Worm (Caenorhabditis elegans): ENCODE results near the gene zip-8.

zip-8 gene

ce11 chrIII:6452683-6453082 lies 26.1 kb upstream of the zip-8 start:
- TF ChIP-seq fkh-10 (GFP tag; optimal IDR thresholded peaks at IDR 0.05) (no peak), T23F11.4 (GFP tag; optimal IDR thresholded peaks at IDR 0.05) (no peak), hlh-8 (tag; optimal IDR thresholded peaks at IDR 0.05) (no peak), hlh-30 (tag; optimal IDR thresholded peaks at IDR 0.05; ENCODE audit: insufficient read depth) (peak; percentile 81), ceh-31 (tag; optimal IDR thresholded peaks at IDR 0.05) (no peak), pax-1 (tag; optimal IDR thresholded peaks at IDR 0.05) (no peak), nhr-232 (tag; optimal IDR thresholded peaks at IDR 0.05) (no peak)

- TF ChIP-seq F13H6.1 (tag; optimal IDR thresholded peaks at IDR 0.05) = peak; percentile 54
- peak; percentile 41 for TF ChIP-seq madf-2 (tag; optimal IDR thresholded peaks at IDR 0.05)
- TF ChIP-seq ceh-9 (tag; optimal IDR thresholded peaks at IDR 0.05) = no peak
- peak; percentile 75 for TF ChIP-seq ceh-31 (tag; optimal IDR thresholded peaks at IDR 0.05)
- TF ChIP-seq zip-5 (tag; optimal IDR thresholded peaks at IDR 0.05) = no peak
- TF ChIP-seq nhr-232 (tag; optimal IDR thresholded peaks at IDR 0.05) = peak; percentile 28
- no peak for TF ChIP-seq C08G9.2 (tag; optimal IDR thresholded peaks at IDR 0.05)
- peak; percentile 87 for TF ChIP-seq ceh-34 (tag; optimal IDR thresholded peaks at IDR 0.05)
- TF ChIP-seq pat-9 (tag; optimal IDR thresholded peaks at IDR 0.05) = peak; percentile 62
- TF ChIP-seq elt-2 (tag; optimal IDR thresholded peaks at IDR 0.05) = peak; percentile 80
- no peak for TF ChIP-seq mec-3 (tag; optimal IDR thresholded peaks at IDR 0.05; ENCODE audit: borderline replicate concordance)
- peak; percentile 32 for TF ChIP-seq C38D4.7 (GFP tag; optimal IDR thresholded peaks at IDR 0.05)
- TF ChIP-seq hlh-8 (tag; optimal IDR thresholded peaks at IDR 0.05) = peak; percentile 11
- TF ChIP-seq pqm-1 (tag; optimal IDR thresholded peaks at IDR 0.05) = peak; percentile 32
- TF ChIP-seq ceh-18 (tag; optimal IDR thresholded peaks at IDR 0.05) = peak; percentile 64
- peak; percentile 33 for TF ChIP-seq syd-9 (tag; optimal IDR thresholded peaks at IDR 0.05)
- no peak for TF ChIP-seq npax-4 (tag; optimal IDR thresholded peaks at IDR 0.05)
- peak; percentile 37 for TF ChIP-seq ceh-30 (tag; optimal IDR thresholded peaks at IDR 0.05)
- TF ChIP-seq ceh-48 (tag; optimal IDR thresholded peaks at IDR 0.05) = peak; percentile 8
- TF ChIP-seq sdc-2 (tag; optimal IDR thresholded peaks at IDR 0.05) = peak; percentile 55
- no peak for TF ChIP-seq ceh-6 (GFP tag; optimal IDR thresholded peaks at IDR 0.05)
- no peak for TF ChIP-seq pag-3 (tag; optimal IDR thresholded peaks at IDR 0.05; ENCODE audit: borderline replicate concordance)
- peak; percentile 31 for TF ChIP-seq unc-86 (tag; optimal IDR thresholded peaks at IDR 0.05)
- no peak for TF ChIP-seq hlh-6 (tag; optimal IDR thresholded peaks at IDR 0.05)
- peak; percentile 5 for TF ChIP-seq lin-11 (tag; optimal IDR thresholded peaks at IDR 0.05)
- no peak for TF ChIP-seq ceh-24 (tag; optimal IDR thresholded peaks at IDR 0.05)
- no peak for TF ChIP-seq fkh-10 (GFP tag; optimal IDR thresholded peaks at IDR 0.05)
- no peak for TF ChIP-seq nhr-11 (tag; optimal IDR thresholded peaks at IDR 0.05)
- TF ChIP-seq ets-4 (tag; optimal IDR thresholded peaks at IDR 0.05) = peak; percentile 31
- TF ChIP-seq ztf-16 (tag; optimal IDR thresholded peaks at IDR 0.05) = peak; percentile 74
- TF ChIP-seq ahr-1 (tag; optimal IDR thresholded peaks at IDR 0.05) = no peak
- peak; percentile 19 for TF ChIP-seq K09A11.1 (tag; optimal IDR thresholded peaks at IDR 0.05; ENCODE audit: insufficient read depth)
- peak; percentile 26 for TF ChIP-seq lim-6 (tag; optimal IDR thresholded peaks at IDR 0.05)
- no peak for TF ChIP-seq elt-4 (tag; optimal IDR thresholded peaks at IDR 0.05)
- peak; percentile 77 for TF ChIP-seq ceh-19 (GFP tag; optimal IDR thresholded peaks at IDR 0.05)
- TF ChIP-seq fkh-6 (tag; optimal IDR thresholded peaks at IDR 0.05) = peak; percentile 56
- TF ChIP-seq K02D7.2 (tag; optimal IDR thresholded peaks at IDR 0.05) = no peak
- peak; percentile 51 for TF ChIP-seq hlh-13 (GFP tag; optimal IDR thresholded peaks at IDR 0.05)
- TF ChIP-seq pax-1 (tag; optimal IDR thresholded peaks at IDR 0.05) = no peak
- peak; percentile 41 for TF ChIP-seq rnt-1 (tag; optimal IDR thresholded peaks at IDR 0.05)
- peak; percentile 37 for TF ChIP-seq T23F11.4 (GFP tag; optimal IDR thresholded peaks at IDR 0.05)
- no peak for TF ChIP-seq tbx-7 (tag; optimal IDR thresholded peaks at IDR 0.05)
- no peak for TF ChIP-seq odd-2 (tag; optimal IDR thresholded peaks at IDR 0.05)
- no peak for TF ChIP-seq dmd-4 (tag; optimal IDR thresholded peaks at IDR 0.05; ENCODE audit: borderline replicate concordance)
- no peak for TF ChIP-seq ceh-45 (GFP tag; IDR thresholded peaks at IDR 0.05)
- TF ChIP-seq ref-2 (tag; optimal IDR thresholded peaks at IDR 0.05) = peak; percentile 32
- TF ChIP-seq ama-1 (optimal IDR thresholded peaks at IDR 0.05) = no peak
- TF ChIP-seq nfya-1 (tag; optimal IDR thresholded peaks at IDR 0.05) = peak; percentile 83
- peak; percentile 55 for TF ChIP-seq gmeb-2 (tag; optimal IDR thresholded peaks at IDR 0.05)
- TF ChIP-seq ttx-3 (tag; optimal IDR thresholded peaks at IDR 0.05) = peak; percentile 62
These were observed 25.1 kb upstream of the zip-8 start for ce11 chrIII:6453665-6454064.

Data from whole organism, late embryonic.